Worm (Caenorhabditis elegans) whole organism, mixed stage, embryonic: ENCODE results near the gene swsn-1.

Experiments used
- hlh-1 ChIP-seq: fragments of 150-350 bp; optimal IDR thresholded peaks from 2 replicates; lab custom pipeline; 2014; ENCODE audit warnings: missing biosample characterization, missing genetic modification reagents, missing genetic modification characterization
- mls-2 ChIP-seq: sonication (generic microtip); optimal IDR thresholded peaks from 2 replicates; lab custom pipeline; 2016; ENCODE audit warnings: mild to moderate bottlenecking, missing genetic modification characterization, moderate library complexity, missing compliant biosample characterization
- pha-4 ChIP-seq: fragments of 150-350 bp; optimal IDR thresholded peaks from 2 replicates; lab custom pipeline; 2018; ENCODE audit warnings: missing biosample characterization, missing genetic modification reagents, missing genetic modification characterization
- zip-8 ChIP-seq: fragments of 150-350 bp; optimal IDR thresholded peaks from 2 replicates; lab custom pipeline; 2014; ENCODE audit warnings: missing biosample characterization, missing genetic modification characterization

- TF ChIP-seq zip-8 (tag; lab: Kevin White, UChicago) (no peak), mls-2 (tag; lab: Kevin White, UChicago) (no peak), hlh-1 (tag; lab: Kevin White, UChicago) (no peak), pha-4 (tag; lab: Kevin White, UChicago) (no peak)
These were observed 48.4 kb upstream of the swsn-1 start, which contains the start of gene ZC15.5 for ce11 chrV:20297650-20298049.
